Fruit fly (Drosophila melanogaster): ENCODE results near the gene CG31954.

The CG31954 gene

dm6 chr2L:3469869-3470268 is 40.0 kb downstream of the CG31954 start, which contains the start of the genes Pif1 and CG31776:
TSS of gene Pif1 (minus strand) at chr2L:3470004.
TSS of gene CG31776 (plus strand) at chr2L:3470182.
- TF ChIP-seq CG8478 (optimal IDR thresholded peaks at IDR 0.05) (no peak), CTCF (optimal IDR thresholded peaks at IDR 0.05) (peak; percentile 60 to 66)

- TF ChIP-seq CG8478 (optimal IDR thresholded peaks at IDR 0.05) (no peak), CTCF (optimal IDR thresholded peaks at IDR 0.05) (no peak)
Observed at dm6 chr2L:3466846-3467245, 43.1 kb downstream of the CG31954 start.

- TF ChIP-seq CG8478 (optimal IDR thresholded peaks at IDR 0.05) (no peak), CTCF (optimal IDR thresholded peaks at IDR 0.05) (peak in 1 of 2 experiments; percentile 27)
Observed at dm6 chr2L:3465918-3466727, 43.8 kb downstream of the CG31954 start, which contains the start of the genes msl-2 and ND-PDSW. TSS of gene msl-2 (minus strand) at chr2L:3466112. TSS of gene ND-PDSW (plus strand) at chr2L:3466157.

dm6 chr2L:3465426-3465825 is 44.5 kb downstream of the CG31954 start:
- TF ChIP-seq CG8478 (optimal IDR thresholded peaks at IDR 0.05) (no peak), CTCF (optimal IDR thresholded peaks at IDR 0.05) (no peak)

dm6 chr2L:3461760-3462159 is 48.1 kb downstream of the CG31954 start, which contains the start of gene CG3246:
TSS of gene CG3246 (minus strand) at chr2L:3461952.
- TF ChIP-seq CTCF (optimal IDR thresholded peaks at IDR 0.05) (no peak), CG8478 (optimal IDR thresholded peaks at IDR 0.05) (no peak)

Measured in S2 (cell line).